Worm (Caenorhabditis elegans) whole organism, late embryonic: ENCODE results near the gene tag-196.
A peak's percentile ranks its signal among the peaks of the same experiment; 100 is the strongest.

Source experiments
- K02D7.2 ChIP-seq: sonication (generic microtip); optimal IDR thresholded peaks from 2 replicates; lab custom pipeline; 2017; ENCODE audit warnings: mild to moderate bottlenecking, missing genetic modification characterization, missing compliant biosample characterization
- K09A11.1 ChIP-seq: sonication (generic microtip); optimal IDR thresholded peaks from 2 replicates; lab custom pipeline; 2017; ENCODE audit warnings: antibody characterized with exemption, mild to moderate bottlenecking, missing genetic modification characterization, missing compliant biosample characterization; ENCODE audit not compliant: insufficient read depth
- Y22D7AL.16 ChIP-seq: sonication (generic microtip); optimal IDR thresholded peaks from 2 replicates; lab custom pipeline; 2016; ENCODE audit warnings: missing genetic modification characterization, missing compliant biosample characterization
- ahr-1 ChIP-seq: sonication (generic microtip); optimal IDR thresholded peaks from 2 replicates; lab custom pipeline; 2016; ENCODE audit warnings: missing genetic modification characterization, missing compliant biosample characterization
- ama-1 ChIP-seq: fragments of 150-350 bp; optimal IDR thresholded peaks from 2 replicates; lab custom pipeline; 2014
- ceh-14 ChIP-seq: sonication (generic microtip); optimal IDR thresholded peaks from 2 replicates; lab custom pipeline; 2016; ENCODE audit warnings: missing genotype, missing genetic modification characterization, missing compliant biosample characterization
- ceh-18 ChIP-seq: sonication (generic microtip); optimal IDR thresholded peaks from 2 replicates; lab custom pipeline; 2016; ENCODE audit warnings: missing genetic modification characterization, missing compliant biosample characterization
- ceh-19 ChIP-seq: fragments of 200-800 bp; sonication (Bioruptor generic); optimal IDR thresholded peaks from 2 replicates; lab custom pipeline; 2018; ENCODE audit warnings: mild to moderate bottlenecking, missing genetic modification characterization, missing compliant biosample characterization
- ceh-22 ChIP-seq: sonication (generic microtip); optimal IDR thresholded peaks from 2 replicates; lab custom pipeline; 2017; ENCODE audit warnings: missing biosample characterization, missing genetic modification characterization
- ceh-24 ChIP-seq: sonication (generic microtip); optimal IDR thresholded peaks from 2 replicates; lab custom pipeline; 2016; ENCODE audit warnings: mild to moderate bottlenecking, missing genetic modification characterization, missing compliant biosample characterization
- ceh-30 ChIP-seq: fragments of 150-350 bp; optimal IDR thresholded peaks from 2 replicates; lab custom pipeline; 2014; ENCODE audit warnings: missing biosample characterization, missing genetic modification characterization
- ceh-31 ChIP-seq: sonication (generic microtip); optimal IDR thresholded peaks from 2 replicates; lab custom pipeline; 2016; ENCODE audit warnings: missing genetic modification characterization, missing compliant biosample characterization
- ceh-45 ChIP-seq: fragments of 200-800 bp; sonication (Bioruptor generic); IDR thresholded peaks from 2 replicates; pipeline ENCODE4 v1.3.6; 2022; ENCODE audit warnings: missing genetic modification reagents, missing genetic modification characterization, missing compliant biosample characterization
- ceh-48 ChIP-seq: sonication (generic microtip); optimal IDR thresholded peaks from 2 replicates; lab custom pipeline; 2016; ENCODE audit warnings: missing genetic modification characterization, inconsistent platforms, missing compliant biosample characterization
- ceh-9 ChIP-seq: sonication (generic microtip); optimal IDR thresholded peaks from 2 replicates; lab custom pipeline; 2016; ENCODE audit warnings: mild to moderate bottlenecking, missing genetic modification characterization, inconsistent platforms, missing compliant biosample characterization
- che-1 ChIP-seq: sonication (generic microtip); optimal IDR thresholded peaks from 2 replicates; lab custom pipeline; 2016; ENCODE audit warnings: mild to moderate bottlenecking, missing genetic modification characterization, missing compliant biosample characterization
- dmd-4 ChIP-seq: sonication (generic microtip); optimal IDR thresholded peaks from 2 replicates; lab custom pipeline; 2016; ENCODE audit warnings: borderline replicate concordance, missing genetic modification characterization, missing compliant biosample characterization
- ets-4 ChIP-seq: sonication (generic microtip); optimal IDR thresholded peaks from 2 replicates; lab custom pipeline; 2016; ENCODE audit warnings: missing genetic modification characterization, missing compliant biosample characterization
- fkh-10 ChIP-seq: fragments of 150-350 bp; optimal IDR thresholded peaks from 2 replicates; lab custom pipeline; 2014; ENCODE audit warnings: missing biosample characterization, missing genetic modification reagents, missing genetic modification characterization
- fkh-6 ChIP-seq: sonication (generic microtip); optimal IDR thresholded peaks from 2 replicates; lab custom pipeline; 2016; ENCODE audit warnings: missing genetic modification characterization, missing compliant biosample characterization
- gmeb-2 ChIP-seq: sonication (generic microtip); optimal IDR thresholded peaks from 2 replicates; lab custom pipeline; 2016; ENCODE audit warnings: missing genetic modification characterization, inconsistent platforms, missing compliant biosample characterization
- hlh-13 ChIP-seq: fragments of 200-800 bp; sonication (Bioruptor generic); optimal IDR thresholded peaks from 2 replicates; lab custom pipeline; 2018; ENCODE audit warnings: mild to moderate bottlenecking, missing genetic modification characterization, missing compliant biosample characterization
- lim-6 ChIP-seq: sonication (generic microtip); optimal IDR thresholded peaks from 2 replicates; lab custom pipeline; 2016; ENCODE audit warnings: missing genetic modification characterization, missing compliant biosample characterization
- lin-11 ChIP-seq: fragments of 200-800 bp; sonication (Bioruptor generic); optimal IDR thresholded peaks from 2 replicates; lab custom pipeline; 2018; ENCODE audit warnings: mild to moderate bottlenecking, missing genetic modification characterization, missing compliant biosample characterization
- madf-2 ChIP-seq: sonication (generic microtip); optimal IDR thresholded peaks from 2 replicates; lab custom pipeline; 2017; ENCODE audit warnings: missing genetic modification characterization, missing compliant biosample characterization
- mec-3 ChIP-seq: sonication (generic microtip); optimal IDR thresholded peaks from 2 replicates; lab custom pipeline; 2016; ENCODE audit warnings: borderline replicate concordance, missing genetic modification characterization, missing compliant biosample characterization
- nfya-1 ChIP-seq: sonication (generic microtip); optimal IDR thresholded peaks from 2 replicates; lab custom pipeline; 2017; ENCODE audit warnings: missing genetic modification characterization, mild to moderate bottlenecking, missing compliant biosample characterization, antibody characterized with exemption, moderate library complexity
- nhr-11 ChIP-seq: fragments of 150-350 bp; optimal IDR thresholded peaks from 2 replicates; lab custom pipeline; 2014; ENCODE audit warnings: missing biosample characterization, missing genetic modification characterization
- nhr-232 ChIP-seq: sonication (generic microtip); optimal IDR thresholded peaks from 2 replicates; lab custom pipeline; 2016; ENCODE audit warnings: missing genetic modification characterization, missing compliant biosample characterization
- pag-3 ChIP-seq: sonication (generic microtip); optimal IDR thresholded peaks from 2 replicates; lab custom pipeline; 2016; ENCODE audit warnings: missing compliant biosample characterization, missing genetic modification characterization, borderline replicate concordance
- pax-1 ChIP-seq: fragments of 150-350 bp; optimal IDR thresholded peaks from 2 replicates; lab custom pipeline; 2014; ENCODE audit warnings: missing biosample characterization, missing genetic modification characterization
- pqm-1 ChIP-seq: sonication (generic microtip); optimal IDR thresholded peaks from 2 replicates; lab custom pipeline; 2016; ENCODE audit warnings: missing genetic modification characterization, missing compliant biosample characterization
- ref-2 ChIP-seq: sonication (generic microtip); optimal IDR thresholded peaks from 2 replicates; lab custom pipeline; 2016; ENCODE audit warnings: missing genetic modification characterization, missing compliant biosample characterization
- rnt-1 ChIP-seq: sonication (generic microtip); optimal IDR thresholded peaks from 2 replicates; lab custom pipeline; 2016; ENCODE audit warnings: missing genetic modification characterization, missing compliant biosample characterization
- sox-4 ChIP-seq: sonication (generic microtip); optimal IDR thresholded peaks from 2 replicates; lab custom pipeline; 2017; ENCODE audit warnings: mild to moderate bottlenecking, missing genetic modification characterization, inconsistent platforms, missing compliant biosample characterization
- syd-9 ChIP-seq: sonication (generic microtip); optimal IDR thresholded peaks from 2 replicates; lab custom pipeline; 2016; ENCODE audit warnings: mild to moderate bottlenecking, missing genetic modification characterization, moderate library complexity, missing compliant biosample characterization
- tbx-2 ChIP-seq: sonication (generic microtip); optimal IDR thresholded peaks from 2 replicates; lab custom pipeline; 2016; ENCODE audit warnings: missing genetic modification characterization, missing compliant biosample characterization
- tbx-7 ChIP-seq: sonication (generic microtip); optimal IDR thresholded peaks from 2 replicates; lab custom pipeline; 2016; ENCODE audit warnings: missing genotype, missing genetic modification characterization, missing compliant biosample characterization
- ttx-3 ChIP-seq: sonication (generic microtip); optimal IDR thresholded peaks from 2 replicates; lab custom pipeline; 2016; ENCODE audit warnings: missing genetic modification reagents, missing genetic modification characterization, missing compliant biosample characterization
- unc-55 ChIP-seq: sonication (generic microtip); optimal IDR thresholded peaks from 2 replicates; lab custom pipeline; 2017; ENCODE audit warnings: missing biosample characterization, missing genetic modification reagents, missing genetic modification characterization
- unc-86 ChIP-seq: sonication (generic microtip); optimal IDR thresholded peaks from 2 replicates; lab custom pipeline; 2016; ENCODE audit warnings: missing genetic modification characterization, missing compliant biosample characterization
- ztf-16 ChIP-seq: sonication (generic microtip); optimal IDR thresholded peaks from 2 replicates; lab custom pipeline; 2017; ENCODE audit warnings: missing genetic modification characterization, missing compliant biosample characterization

Gene tag-196

ce11 chrV:8631277-8631765 is 36.6 kb downstream of the tag-196 start, which contains the start of gene atg-18 (continued):
- peak; percentile 19 for TF ChIP-seq fkh-10
- peak; percentile 68 for TF ChIP-seq nfya-1
- TF ChIP-seq ceh-19 (GFP tag; lab: Kevin White, UChicago) = peak; percentile 62
- TF ChIP-seq pag-3 (tag; lab: Kevin White, UChicago) = no peak
- TF ChIP-seq nhr-11 (tag; lab: Kevin White, UChicago) = no peak
- TF ChIP-seq ceh-22 (tag; lab: Kevin White, UChicago) = no peak
- peak; percentile 52 for TF ChIP-seq che-1 (tag; lab: Kevin White, UChicago)
- TF ChIP-seq ztf-16 = peak; percentile 43
- peak; percentile 43 for TF ChIP-seq gmeb-2
- TF ChIP-seq ahr-1 (tag; lab: Kevin White, UChicago) = no peak
- TF ChIP-seq ceh-45 (GFP tag; lab: Robert Waterston, UW) = no peak
- peak; percentile 41 for TF ChIP-seq rnt-1
- peak; percentile 23 for TF ChIP-seq madf-2 (tag; lab: Kevin White, UChicago)
- TF ChIP-seq Y22D7AL.16 = no peak
- peak; percentile 35 for TF ChIP-seq nhr-232 (tag; lab: Kevin White, UChicago)
- TF ChIP-seq fkh-6 (tag; lab: Kevin White, UChicago) = peak; percentile 17
- peak; percentile 70 for TF ChIP-seq sox-4 (tag; lab: Kevin White, UChicago)
- no peak for TF ChIP-seq syd-9 (tag; lab: Kevin White, UChicago)
- TF ChIP-seq hlh-13 = no peak
- TF ChIP-seq mec-3 (tag; lab: Kevin White, UChicago) = no peak
- TF ChIP-seq unc-86 (tag; lab: Kevin White, UChicago) = peak; percentile 63
- peak; percentile 38 for TF ChIP-seq ceh-18 (tag; lab: Kevin White, UChicago)
- peak; percentile 25 for TF ChIP-seq ets-4 (tag; lab: Kevin White, UChicago)
- TF ChIP-seq ref-2 = no peak
- no peak for TF ChIP-seq lim-6 (tag; lab: Kevin White, UChicago)
- peak; percentile 65 for TF ChIP-seq ttx-3 (tag; lab: Kevin White, UChicago)
- peak; percentile 36 for TF ChIP-seq K02D7.2 (tag; lab: Kevin White, UChicago)
- TF ChIP-seq ceh-30 = no peak
- peak; percentile 51 for TF ChIP-seq ceh-14 (tag; lab: Kevin White, UChicago)
- peak; percentile 82 for TF ChIP-seq tbx-2 (tag; lab: Kevin White, UChicago)
- TF ChIP-seq lin-11 (tag; lab: Kevin White, UChicago) = peak; percentile 26
- TF ChIP-seq tbx-7 (tag; lab: Kevin White, UChicago) = peak; percentile 2
- TF ChIP-seq unc-55 (GFP tag; lab: Kevin White, UChicago) = no peak
- TF ChIP-seq pqm-1 (tag; lab: Kevin White, UChicago) = peak; percentile 36
- TF ChIP-seq ceh-48 (tag; lab: Kevin White, UChicago) = no peak
- no peak for TF ChIP-seq dmd-4 (tag; lab: Kevin White, UChicago)
- TF ChIP-seq ama-1 (lab: Kevin White, UChicago) = no peak
- TF ChIP-seq, all 69 proteins: peak for 39

ce11 chrV:8632788-8633187 is 38.1 kb downstream of the tag-196 start:
- TF ChIP-seq ceh-24 (no peak), tbx-2 (tag; lab: Kevin White, UChicago) (no peak), ceh-18 (tag; lab: Kevin White, UChicago) (no peak), lim-6 (tag; lab: Kevin White, UChicago) (no peak), ref-2 (no peak), ceh-30 (no peak), ceh-9 (tag; lab: Kevin White, UChicago) (no peak), Y22D7AL.16 (no peak), pqm-1 (tag; lab: Kevin White, UChicago) (no peak), pax-1 (no peak), K09A11.1 (tag; lab: Kevin White, UChicago) (no peak), pag-3 (tag; lab: Kevin White, UChicago) (no peak), ceh-31 (no peak), hlh-13 (no peak)
- TF ChIP-seq, all 69 proteins: peak for 0
